Worm (Caenorhabditis elegans): ENCODE measurements around the gene trap-2.

ce11 chrX:812264-812663 lies 44.4 kb upstream of the trap-2 start:
- no peak for TF ChIP-seq pax-3 (tag; optimal IDR thresholded peaks at IDR 0.05)
- no peak for TF ChIP-seq ceh-8 (GFP tag; optimal IDR thresholded peaks at IDR 0.05)
- peak; percentile 59 for TF ChIP-seq rnt-1 (tag; optimal IDR thresholded peaks at IDR 0.05)
- no peak for TF ChIP-seq fkh-8 (tag; optimal IDR thresholded peaks at IDR 0.05)
- no peak for TF ChIP-seq irx-1 (tag; optimal IDR thresholded peaks at IDR 0.05)
- TF ChIP-seq nhr-237 (tag; optimal IDR thresholded peaks at IDR 0.05): no peak
- no peak for TF ChIP-seq egl-27 (tag; optimal IDR thresholded peaks at IDR 0.05)
- TF ChIP-seq ztf-11 (tag; optimal IDR thresholded peaks at IDR 0.05): no peak
- TF ChIP-seq unc-62 (GFP tag; optimal IDR thresholded peaks at IDR 0.05): no peak
- no peak for TF ChIP-seq nhr-12 (tag; optimal IDR thresholded peaks at IDR 0.05)
